Worm (Caenorhabditis elegans) whole organism, L4 larva: ENCODE data around the gene apa-2.

Experiments
- F26F4.8 ChIP-seq: fragments of 200-800 bp; sonication (Bioruptor generic); conservative IDR thresholded peaks from 2 replicates; pipeline ENCODE4 v1.3.6; 2022; ENCODE audit warnings: missing genetic modification characterization, missing compliant biosample characterization
- F49E8.2 ChIP-seq: sonication (generic microtip); optimal IDR thresholded peaks from 2 replicates; lab custom pipeline; 2016; ENCODE audit warnings: missing compliant biosample characterization, mild to moderate bottlenecking, missing genetic modification characterization, borderline replicate concordance
- ceh-28 ChIP-seq: fragments of 150-350 bp; optimal IDR thresholded peaks from 2 replicates; lab custom pipeline; 2014; ENCODE audit warnings: missing biosample characterization, missing genetic modification reagents, missing genetic modification characterization
- ceh-32 ChIP-seq: sonication (generic microtip); optimal IDR thresholded peaks from 2 replicates; lab custom pipeline; 2016; ENCODE audit warnings: mild to moderate bottlenecking, missing genetic modification characterization, missing compliant biosample characterization; ENCODE audit not compliant: poor library complexity
- lin-13 ChIP-seq: fragments of 150-350 bp; optimal IDR thresholded peaks from 2 replicates; lab custom pipeline; 2014; ENCODE audit warnings: missing biosample characterization, missing genetic modification reagents, missing genetic modification characterization
- mep-1 ChIP-seq: fragments of 150-350 bp; sonication (generic microtip); optimal IDR thresholded peaks from 3 replicates; lab custom pipeline; 2014; ENCODE audit warnings: missing biosample characterization, missing genetic modification characterization
- nhr-10 ChIP-seq: fragments of 150-350 bp; optimal IDR thresholded peaks from 2 replicates; lab custom pipeline; 2014; ENCODE audit warnings: missing biosample characterization, missing genetic modification characterization
- nhr-237 ChIP-seq: sonication (generic microtip); optimal IDR thresholded peaks from 2 replicates; lab custom pipeline; 2017; ENCODE audit warnings: missing biosample characterization, missing genetic modification characterization
- pha-4 ChIP-seq, 2 experiments: fragments of 150-350 bp in 1 of 2; fragments of 200-800 bp in 1 of 2; sonication (Bioruptor generic) in 1 of 2; IDR thresholded peaks in 1 of 2; optimal IDR thresholded peaks in 1 of 2; 2 replicates each; pipeline versions ENCODE4 v1.3.6 to Lab custom; 2014 to 2022; ENCODE audit warnings: missing genetic modification characterization in 2 of 2, missing genetic modification reagents in 2 of 2, missing biosample characterization in 1 of 2, missing compliant biosample characterization in 1 of 2
- unc-39 ChIP-seq: sonication (generic microtip); optimal IDR thresholded peaks from 2 replicates; lab custom pipeline; 2017; ENCODE audit warnings: missing biosample characterization, missing genetic modification characterization
- unc-62 ChIP-seq, 3 experiments: fragments of 150-350 bp in 1 of 3; sonication (generic microtip); optimal IDR thresholded peaks in 2 of 3; peaks in 1 of 3; 1 replicate in 1 of 3; 2 replicates in 2 of 3; lab custom pipeline; 2014 to 2017; ENCODE audit warnings: missing biosample characterization in 3 of 3, missing genetic modification characterization in 3 of 3, missing genetic modification reagents in 3 of 3, missing genotype in 1 of 3
- zag-1 ChIP-seq: fragments of 150-350 bp; optimal IDR thresholded peaks from 2 replicates; lab custom pipeline; 2014; ENCODE audit warnings: missing biosample characterization, missing genetic modification characterization

ce11 chrX:9311225-9311624 lies 27.2 kb upstream of the apa-2 start, which contains the start of gene H29C22.1:
- TF ChIP-seq lin-13 (GFP tag; lab: Kevin White, UChicago): no peak
- TF ChIP-seq F49E8.2 (tag; lab: Kevin White, UChicago): no peak
- no peak for TF ChIP-seq zag-1 (tag; lab: Kevin White, UChicago)
- no peak for TF ChIP-seq F26F4.8
- TF ChIP-seq unc-39: no peak
- TF ChIP-seq ceh-32 (tag; lab: Kevin White, UChicago): no peak
- TF ChIP-seq unc-62 (GFP tag; optimal IDR thresholded peaks at IDR 0.05 in 1 of 2; lab: Kevin White, UChicago): no peak
- no peak for TF ChIP-seq unc-62 (tag; optimal IDR thresholded peaks at IDR 0.05; lab: Kevin White, UChicago)
- TF ChIP-seq mep-1 (tag; lab: Kevin White, UChicago): no peak
- TF ChIP-seq nhr-237: no peak
- no peak for TF ChIP-seq nhr-10 (tag; lab: Kevin White, UChicago)
- TF ChIP-seq pha-4 (GFP tag; IDR thresholded peaks at IDR 0.05; lab: Robert Waterston, UW): no peak
- no peak for TF ChIP-seq pha-4 (tag; optimal IDR thresholded peaks at IDR 0.05; lab: Kevin White, UChicago)
- no peak for TF ChIP-seq ceh-28
